Fruit fly (Drosophila melanogaster) whole organism: Measurements from ENCODE around the gene CG16865.

Experiments used
- CG8478 ChIP-seq: fragments of >200 bp; optimal IDR thresholded peaks from 2 replicates; lab custom pipeline; 2018; ENCODE audit warnings: inconsistent platforms
- psq ChIP-seq: fragments of >200 bp; optimal IDR thresholded peaks from 2 replicates; lab custom pipeline; 2017

DNA sequence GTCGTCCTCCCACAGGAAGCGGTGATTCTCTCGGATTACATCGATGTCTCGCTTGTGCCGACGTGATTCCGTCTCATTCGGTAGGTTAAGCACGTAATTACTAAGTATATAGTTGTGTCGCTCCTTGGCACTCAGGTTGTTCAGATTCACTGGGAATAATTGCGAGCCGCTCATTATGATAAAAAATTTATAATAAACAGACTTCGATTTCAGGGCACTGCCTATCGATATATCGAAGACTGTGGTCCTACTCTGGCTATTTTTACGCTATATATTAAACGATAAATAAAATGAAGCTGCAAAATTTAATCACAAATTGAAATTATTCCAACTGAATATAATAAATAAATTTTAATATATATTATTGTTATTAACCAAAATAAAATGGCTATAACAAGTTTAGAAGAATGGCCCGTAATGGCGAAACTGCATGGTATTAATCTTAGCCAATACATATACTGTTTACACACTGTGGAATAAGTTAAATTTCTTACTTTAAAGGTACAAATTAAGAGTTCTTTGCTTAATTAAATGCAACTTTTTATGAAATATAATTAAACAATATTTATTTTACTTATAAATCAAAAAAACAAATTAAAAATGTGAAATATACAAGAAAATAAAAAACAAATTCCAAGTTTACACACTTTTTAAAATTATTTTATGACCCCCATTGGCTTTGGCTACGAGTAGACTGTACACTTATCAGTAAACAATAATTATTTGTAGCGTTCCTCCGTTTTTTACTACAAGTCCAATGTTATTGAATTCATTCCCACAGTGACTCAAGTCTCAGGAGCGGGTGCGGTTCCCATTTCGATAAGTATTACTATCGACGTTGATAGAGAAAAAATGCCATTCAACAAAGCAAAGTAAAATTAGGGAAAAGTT lies 27.8 kb upstream of the CG16865 start, which contains the start of gene Eato:
- TF ChIP-seq CG8478 (no peak), psq (lab: Kevin White, UChicago) (no peak)
